Worm (Caenorhabditis elegans) whole organism, L1 larva: ENCODE measurements around the gene ZK1320.2.

Experiments used
- F16B12.6 ChIP-seq: fragments of 150-350 bp; optimal IDR thresholded peaks from 2 replicates; lab custom pipeline; 2014; ENCODE audit warnings: missing biosample characterization, missing genetic modification characterization
- alr-1 ChIP-seq: fragments of 200-800 bp; sonication (Bioruptor generic); optimal IDR thresholded peaks from 2 replicates; lab custom pipeline; 2018; ENCODE audit warnings: borderline replicate concordance, mild to moderate bottlenecking, missing genetic modification characterization, missing compliant biosample characterization
- aly-2 ChIP-seq: fragments of 150-350 bp; optimal IDR thresholded peaks from 2 replicates; lab custom pipeline; 2014; ENCODE audit warnings: missing biosample characterization, missing genetic modification characterization
- blmp-1 ChIP-seq: fragments of 150-350 bp; optimal IDR thresholded peaks from 2 replicates; lab custom pipeline; 2014; ENCODE audit warnings: missing biosample characterization, missing genetic modification characterization
- ceh-8 ChIP-seq: fragments of 200-800 bp; sonication (Bioruptor generic); optimal IDR thresholded peaks from 2 replicates; lab custom pipeline; 2018; ENCODE audit warnings: mild to moderate bottlenecking, missing genetic modification characterization, moderate library complexity, missing compliant biosample characterization
- ceh-82 ChIP-seq, 3 experiments: fragments of 150-350 bp in 1 of 3; sonication (generic microtip) in 2 of 3; optimal IDR thresholded peaks; 2 replicates each; lab custom pipeline; 2014 to 2017; ENCODE audit warnings: missing biosample characterization in 3 of 3, missing genetic modification characterization in 3 of 3
- dsc-1 ChIP-seq: sonication (generic microtip); optimal IDR thresholded peaks from 2 replicates; lab custom pipeline; 2016; ENCODE audit warnings: mild to moderate bottlenecking, missing genetic modification characterization, missing compliant biosample characterization
- efl-1 ChIP-seq, 4 experiments: fragments of 150-350 bp; optimal IDR thresholded peaks in 3 of 4; peaks in 1 of 4; 1 replicate in 1 of 4; 2 replicates in 3 of 4; lab custom pipeline; 2014; ENCODE audit warnings: missing biosample characterization in 2 of 4, missing genetic modification characterization in 2 of 4, missing genetic modification reagents in 2 of 4
- efl-3 ChIP-seq: fragments of 200-800 bp; sonication (Bioruptor generic); optimal IDR thresholded peaks from 2 replicates; lab custom pipeline; 2018; ENCODE audit warnings: mild to moderate bottlenecking, missing genetic modification characterization, missing compliant biosample characterization
- elt-3 ChIP-seq, 6 experiments: fragments of 150-350 bp in 1 of 6; sonication (generic microtip); optimal IDR thresholded peaks; 2 replicates each; lab custom pipeline; 2017 to 2018; ENCODE audit warnings: missing biosample characterization in 6 of 6, missing genetic modification characterization in 6 of 6, inconsistent platforms in 1 of 6
- ets-5 ChIP-seq: fragments of 200-800 bp; sonication (Bioruptor generic); IDR thresholded peaks from 2 replicates; pipeline ENCODE4 v1.3.6; 2022; ENCODE audit warnings: missing genetic modification characterization, missing compliant biosample characterization
- fkh-10 ChIP-seq: sonication (generic microtip); optimal IDR thresholded peaks from 2 replicates; lab custom pipeline; 2017; ENCODE audit warnings: missing biosample characterization, missing genetic modification reagents, missing genetic modification characterization
- fkh-4 ChIP-seq: sonication (generic microtip); optimal IDR thresholded peaks from 2 replicates; lab custom pipeline; 2016; ENCODE audit warnings: missing compliant biosample characterization, missing genetic modification characterization, borderline replicate concordance
- fkh-8 ChIP-seq: sonication (generic microtip); optimal IDR thresholded peaks from 2 replicates; lab custom pipeline; 2016; ENCODE audit warnings: mild to moderate bottlenecking, missing genetic modification characterization, missing compliant biosample characterization
- fos-1 ChIP-seq: fragments of 150-350 bp; optimal IDR thresholded peaks from 2 replicates; lab custom pipeline; 2014; ENCODE audit warnings: missing biosample characterization, missing genetic modification characterization
- grh-1 ChIP-seq: fragments of 200-800 bp; sonication (Bioruptor generic); IDR thresholded peaks from 2 replicates; pipeline ENCODE4 v1.3.6; 2022; ENCODE audit warnings: missing genetic modification reagents, missing genetic modification characterization, missing compliant biosample characterization
- hlh-17 ChIP-seq: fragments of 200-800 bp; sonication (Bioruptor generic); optimal IDR thresholded peaks from 2 replicates; lab custom pipeline; 2018; ENCODE audit warnings: missing genetic modification characterization, mild to moderate bottlenecking, missing compliant biosample characterization, moderate library complexity, borderline replicate concordance
- hlh-4 ChIP-seq: sonication (generic microtip); optimal IDR thresholded peaks from 2 replicates; lab custom pipeline; 2016; ENCODE audit warnings: mild to moderate bottlenecking, missing genetic modification characterization, missing compliant biosample characterization
- irx-1 ChIP-seq: sonication (generic microtip); optimal IDR thresholded peaks from 2 replicates; lab custom pipeline; 2016; ENCODE audit warnings: missing genetic modification characterization, missing compliant biosample characterization
- isw-1 ChIP-seq: fragments of 200-800 bp; sonication (Bioruptor generic); IDR thresholded peaks from 2 replicates; pipeline ENCODE4 v1.3.6; 2022; ENCODE audit warnings: missing genetic modification characterization, missing compliant biosample characterization
- lin-14 ChIP-seq: fragments of 200-800 bp; sonication (Bioruptor generic); optimal IDR thresholded peaks from 2 replicates; lab custom pipeline; 2018; ENCODE audit warnings: mild to moderate bottlenecking, missing genetic modification characterization, moderate library complexity, missing compliant biosample characterization
- lin-15B ChIP-seq: fragments of 150-350 bp; sonication (generic microtip); optimal IDR thresholded peaks from 3 replicates; lab custom pipeline; 2014; ENCODE audit warnings: missing biosample characterization, missing genetic modification characterization
- lin-35 ChIP-seq, 2 experiments: fragments of 150-350 bp; optimal IDR thresholded peaks; 2 replicates each; lab custom pipeline; 2014; ENCODE audit warnings: missing biosample characterization in 2 of 2, missing genetic modification characterization in 2 of 2, missing genetic modification reagents in 2 of 2
- lir-3 ChIP-seq: sonication (generic microtip); optimal IDR thresholded peaks from 2 replicates; lab custom pipeline; 2016; ENCODE audit warnings: mild to moderate bottlenecking, missing genetic modification characterization, moderate library complexity, missing compliant biosample characterization; ENCODE audit not compliant: poor library complexity
- lsy-2 ChIP-seq, 2 experiments: fragments of 150-350 bp; optimal IDR thresholded peaks; 2 replicates each; lab custom pipeline; 2014; ENCODE audit warnings: missing biosample characterization in 2 of 2, missing genetic modification characterization in 2 of 2
- mab-9 ChIP-seq: fragments of 200-800 bp; sonication (Bioruptor generic); IDR thresholded peaks from 2 replicates; pipeline ENCODE4 v1.3.6; 2022; ENCODE audit warnings: missing genetic modification reagents, missing genetic modification characterization, missing compliant biosample characterization
- mef-2 ChIP-seq: fragments of 150-350 bp; optimal IDR thresholded peaks from 2 replicates; lab custom pipeline; 2014; ENCODE audit warnings: missing biosample characterization, missing genetic modification characterization
- nhr-11 ChIP-seq: fragments of 150-350 bp; optimal IDR thresholded peaks from 2 replicates; lab custom pipeline; 2014; ENCODE audit warnings: missing biosample characterization, missing genetic modification characterization
- nhr-12 ChIP-seq: sonication (generic microtip); optimal IDR thresholded peaks from 2 replicates; lab custom pipeline; 2017; ENCODE audit warnings: missing biosample characterization, missing genetic modification characterization
- nhr-20 ChIP-seq: sonication (generic microtip); optimal IDR thresholded peaks from 2 replicates; lab custom pipeline; 2016; ENCODE audit warnings: mild to moderate bottlenecking, missing genetic modification characterization, missing compliant biosample characterization
- nhr-28 ChIP-seq: fragments of 150-350 bp; optimal IDR thresholded peaks from 2 replicates; lab custom pipeline; 2014; ENCODE audit warnings: missing biosample characterization, missing genetic modification characterization
- nhr-71 ChIP-seq: sonication (generic microtip); optimal IDR thresholded peaks from 2 replicates; lab custom pipeline; 2016; ENCODE audit warnings: mild to moderate bottlenecking, missing genetic modification characterization, moderate library complexity, missing compliant biosample characterization
- nhr-85 ChIP-seq: sonication (generic microtip); peaks from one replicate; lab custom pipeline; 2016; ENCODE audit warnings: missing genetic modification characterization, inconsistent platforms, missing compliant biosample characterization
- pag-3 ChIP-seq: sonication (generic microtip); optimal IDR thresholded peaks from 2 replicates; lab custom pipeline; 2017; ENCODE audit warnings: missing genetic modification characterization, mild to moderate bottlenecking, missing compliant biosample characterization, antibody characterized with exemption, borderline replicate concordance; ENCODE audit not compliant: insufficient read depth
- rnt-1 ChIP-seq: sonication (generic microtip); optimal IDR thresholded peaks from 2 replicates; lab custom pipeline; 2016; ENCODE audit warnings: mild to moderate bottlenecking, missing genetic modification characterization, moderate library complexity, missing compliant biosample characterization
- skn-1 ChIP-seq: fragments of 150-350 bp; optimal IDR thresholded peaks from 2 replicates; lab custom pipeline; 2014; ENCODE audit warnings: missing biosample characterization, missing genetic modification characterization
- snpc-4 ChIP-seq: fragments of 150-350 bp; optimal IDR thresholded peaks from 2 replicates; lab custom pipeline; 2014; ENCODE audit warnings: missing biosample characterization, missing genetic modification characterization
- snu-23 ChIP-seq: sonication (generic microtip); optimal IDR thresholded peaks from 2 replicates; lab custom pipeline; 2016; ENCODE audit warnings: missing genetic modification characterization, missing compliant biosample characterization
- sox-4 ChIP-seq: sonication (generic microtip); optimal IDR thresholded peaks from 2 replicates; lab custom pipeline; 2016; ENCODE audit warnings: missing genetic modification characterization, missing compliant biosample characterization
- unc-130 ChIP-seq: fragments of 150-350 bp; optimal IDR thresholded peaks from 2 replicates; lab custom pipeline; 2017; ENCODE audit warnings: missing biosample characterization, missing genetic modification characterization, inconsistent platforms
- zag-1 ChIP-seq: fragments of 150-350 bp; optimal IDR thresholded peaks from 2 replicates; lab custom pipeline; 2014; ENCODE audit warnings: missing biosample characterization, missing genetic modification characterization

Gene ZK1320.2

ce11 chrII:9665577-9665976 is 6.8 kb upstream of the ZK1320.2 start, which contains the start of gene ZK1320.5:
Gene ZK1320.5 (minus strand): TSS chrII:9665677.
- no peak for TF ChIP-seq unc-130 (tag; lab: Kevin White, UChicago)
- TF ChIP-seq snu-23 (GFP tag; lab: Kevin White, UChicago), result no peak
- peak; percentile 22 for TF ChIP-seq nhr-71 (tag; lab: Kevin White, UChicago)
- TF ChIP-seq lin-14, result peak; percentile 15
- peak; percentile 38 for TF ChIP-seq fkh-8 (tag; lab: Kevin White, UChicago)
- no peak for TF ChIP-seq blmp-1 (tag; lab: Kevin White, UChicago)
- no peak for TF ChIP-seq rnt-1
- TF ChIP-seq isw-1 (GFP tag; lab: Robert Waterston, UW), result no peak
- TF ChIP-seq nhr-11 (tag; lab: Kevin White, UChicago), result no peak
- no peak for TF ChIP-seq alr-1 (tag; lab: Kevin White, UChicago)
- no peak for TF ChIP-seq ets-5 (GFP tag; lab: Robert Waterston, UW)

- TF ChIP-seq nhr-71 (tag; lab: Kevin White, UChicago) (peak; percentile 18), elt-3 (tag; optimal IDR thresholded peaks at IDR 0.05; lab: Kevin White, UChicago) (peak in 1 of 6 experiments; percentile 38), F16B12.6 (tag; lab: Kevin White, UChicago) (no peak), sox-4 (tag; lab: Kevin White, UChicago) (no peak), nhr-20 (peak; percentile 47), nhr-85 (tag; lab: Kevin White, UChicago) (peak; percentile 66), blmp-1 (tag; lab: Kevin White, UChicago) (peak; percentile 26), lin-14 (peak; percentile 10), snpc-4 (tag; lab: Kevin White, UChicago) (no peak), zag-1 (tag; lab: Kevin White, UChicago) (no peak)
These were observed 4.0 kb upstream of the ZK1320.2 start, which contains the start of gene cyp-13A10 for ce11 chrII:9662797-9663196. Gene cyp-13A10 (minus strand): TSS chrII:9662884.

ce11 chrII:9662160-9662559 is 3.4 kb upstream of the ZK1320.2 start:
- no peak for TF ChIP-seq nhr-28 (tag; lab: Kevin White, UChicago)
- no peak for TF ChIP-seq nhr-85 (tag; lab: Kevin White, UChicago)
- TF ChIP-seq skn-1 (tag; lab: Kevin White, UChicago), result no peak
- no peak for TF ChIP-seq irx-1 (tag; lab: Kevin White, UChicago)
- no peak for TF ChIP-seq fkh-8 (tag; lab: Kevin White, UChicago)
- no peak for TF ChIP-seq fkh-10
- TF ChIP-seq lin-14, result no peak
- TF ChIP-seq hlh-17 (GFP tag; lab: Kevin White, UChicago), result no peak

- TF ChIP-seq efl-3 (GFP tag; lab: Kevin White, UChicago) (no peak), snpc-4 (tag; lab: Kevin White, UChicago) (no peak), fkh-4 (no peak), efl-1 (optimal IDR thresholded peaks at IDR 0.05; lab: Kevin White, UChicago) (no peak), efl-1 (GFP tag; optimal IDR thresholded peaks at IDR 0.05 in 1 of 2; lab: Kevin White, UChicago) (no peak)
These were observed 1.6 kb upstream of the ZK1320.2 start, which contains the start of gene ZK1320.3 for ce11 chrII:9660379-9660778. Gene ZK1320.3 (minus strand): TSS chrII:9660419.

- no peak for TF ChIP-seq ceh-82 (tag; optimal IDR thresholded peaks at IDR 0.05; lab: Kevin White, UChicago)
- no peak for TF ChIP-seq fos-1 (tag; lab: Kevin White, UChicago)
- no peak for TF ChIP-seq mab-9 (GFP tag; lab: Robert Waterston, UW)
- TF ChIP-seq elt-3 (tag; optimal IDR thresholded peaks at IDR 0.05; lab: Kevin White, UChicago), result peak in 2 of 6 experiments; percentile 44 to 67
- no peak for TF ChIP-seq fkh-10
- no peak for TF ChIP-seq hlh-4
- no peak for TF ChIP-seq skn-1 (tag; lab: Kevin White, UChicago)
- no peak for TF ChIP-seq mef-2 (tag; lab: Kevin White, UChicago)
- no peak for TF ChIP-seq lin-15B (tag; lab: Kevin White, UChicago)
- no peak for TF ChIP-seq aly-2
- TF ChIP-seq snu-23 (GFP tag; lab: Kevin White, UChicago), result peak; percentile 13
- TF ChIP-seq pag-3 (tag; lab: Kevin White, UChicago), result no peak
- TF ChIP-seq efl-1 (optimal IDR thresholded peaks at IDR 0.05; lab: Kevin White, UChicago), result peak in 1 of 2 experiments; percentile 13
- no peak for TF ChIP-seq efl-1 (GFP tag; optimal IDR thresholded peaks at IDR 0.05 in 1 of 2; lab: Kevin White, UChicago)
- peak in 1 of 2 experiments; percentile 2 for TF ChIP-seq lsy-2 (tag; optimal IDR thresholded peaks at IDR 0.05; lab: Kevin White, UChicago)
- no peak for TF ChIP-seq ceh-8 (GFP tag; lab: Kevin White, UChicago)
- TF ChIP-seq lin-35 (GFP tag; optimal IDR thresholded peaks at IDR 0.05; lab: Kevin White, UChicago), result peak in 1 of 2 experiments; percentile 70
- TF ChIP-seq lir-3 (tag; lab: Kevin White, UChicago), result no peak
- TF ChIP-seq grh-1 (GFP tag; lab: Robert Waterston, UW), result peak; percentile 31; the same call in 1 of the 2 replicates
- TF ChIP-seq nhr-71 (tag; lab: Kevin White, UChicago), result peak; percentile 57
- TF ChIP-seq nhr-12 (tag; lab: Kevin White, UChicago), result no peak
- TF ChIP-seq zag-1 (tag; lab: Kevin White, UChicago), result no peak
- no peak for TF ChIP-seq dsc-1 (tag; lab: Kevin White, UChicago)
These were observed 2.5 kb downstream of the ZK1320.2 start, which contains the start of gene gstk-1 for ce11 chrII:9656210-9656755. Gene gstk-1 (plus strand): TSS chrII:9656705.
